Fruit fly (Drosophila melanogaster) whole organism, embryonic: Measurements from ENCODE around the gene CG5498.

Experiments used
- ATbp ChIP-seq: fragments of 200-800 bp; sonication (Bioruptor generic); optimal IDR thresholded peaks from 2 replicates; lab custom pipeline; 2017; ENCODE audit warnings: missing biosample characterization, mild to moderate bottlenecking, missing genetic modification characterization, missing genetic modification reagents
- BEAF-32 ChIP-seq: fragments of 200-800 bp; sonication (Bioruptor generic); optimal IDR thresholded peaks from 3 replicates; lab custom pipeline; 2017; ENCODE audit warnings: missing biosample characterization, missing genetic modification characterization, mild to moderate bottlenecking, moderate library complexity, missing genetic modification reagents
- Blimp-1 ChIP-seq: fragments of 200-800 bp; sonication (Bioruptor generic); optimal IDR thresholded peaks from 3 replicates; lab custom pipeline; 2018; ENCODE audit warnings: missing biosample characterization, missing genetic modification characterization, mild to moderate bottlenecking, moderate library complexity, missing genetic modification reagents
- CG10959 ChIP-seq: fragments of 200-800 bp; sonication (Bioruptor generic); IDR thresholded peaks from 2 replicates; pipeline ENCODE4 v1.3.6; 2022; ENCODE audit warnings: missing biosample characterization, missing genetic modification characterization
- CG11696 ChIP-seq: fragments of 200-800 bp; sonication (Bioruptor generic); IDR thresholded peaks from 2 replicates; pipeline ENCODE4 v1.3.6; 2022; ENCODE audit warnings: missing biosample characterization, missing genetic modification characterization
- CG12071 ChIP-seq: fragments of 200-800 bp; sonication (Bioruptor generic); optimal IDR thresholded peaks from 3 replicates; lab custom pipeline; 2018; ENCODE audit warnings: missing biosample characterization, mild to moderate bottlenecking, missing genetic modification characterization
- CG12104 ChIP-seq: fragments of 200-800 bp; sonication (Bioruptor generic); optimal IDR thresholded peaks from 3 replicates; lab custom pipeline; 2016; ENCODE audit warnings: missing biosample characterization, missing genetic modification characterization
- CG13287 ChIP-seq: fragments of 200-800 bp; sonication (Bioruptor generic); IDR thresholded peaks from 2 replicates; pipeline ENCODE4 v1.3.6; 2022; ENCODE audit warnings: missing biosample characterization, missing genetic modification characterization; ENCODE audit not compliant: partially characterized antibody
- CG13775 ChIP-seq: fragments of 200-800 bp; sonication (Bioruptor generic); optimal IDR thresholded peaks from 3 replicates; lab custom pipeline; 2017; ENCODE audit warnings: missing biosample characterization, mild to moderate bottlenecking, missing genetic modification characterization
- CG14710 ChIP-seq: fragments of 200-800 bp; sonication (Bioruptor generic); optimal IDR thresholded peaks from 3 replicates; lab custom pipeline; 2019; ENCODE audit warnings: missing biosample characterization, mild to moderate bottlenecking, missing genetic modification characterization, moderate library complexity
- CG14860 ChIP-seq: fragments of 200-800 bp; sonication (Bioruptor generic); IDR thresholded peaks from 3 replicates; pipeline ENCODE4 v1.3.6; 2022; ENCODE audit warnings: missing biosample characterization, missing genetic modification characterization; ENCODE audit not compliant: partially characterized antibody
- CG15514 ChIP-seq: fragments of 200-800 bp; sonication (Bioruptor generic); optimal IDR thresholded peaks from 3 replicates; lab custom pipeline; 2017; ENCODE audit warnings: missing biosample characterization, missing genetic modification characterization, mild to moderate bottlenecking, moderate library complexity, missing genetic modification reagents
- CG17186 ChIP-seq: fragments of 200-800 bp; sonication (Bioruptor generic); optimal IDR thresholded peaks from 3 replicates; lab custom pipeline; 2017; ENCODE audit warnings: missing biosample characterization, missing genetic modification reagents, missing genetic modification characterization
- CG17912 ChIP-seq: fragments of 200-800 bp; sonication (Bioruptor generic); optimal IDR thresholded peaks from 2 replicates; lab custom pipeline; 2018; ENCODE audit warnings: missing biosample characterization, mild to moderate bottlenecking, missing genetic modification characterization
- CG18262 ChIP-seq: fragments of 200-800 bp; optimal IDR thresholded peaks from 3 replicates; lab custom pipeline; 2019; ENCODE audit warnings: missing biosample characterization, mild to moderate bottlenecking, missing genetic modification characterization, moderate library complexity
- CG18599 ChIP-seq: fragments of 200-800 bp; sonication (Bioruptor generic); optimal IDR thresholded peaks from 3 replicates; lab custom pipeline; 2017; ENCODE audit warnings: missing biosample characterization, missing genetic modification characterization, mild to moderate bottlenecking, moderate library complexity, missing genetic modification reagents
- CG2712 ChIP-seq: fragments of 200-800 bp; optimal IDR thresholded peaks from 3 replicates; lab custom pipeline; 2019; ENCODE audit warnings: missing biosample characterization, mild to moderate bottlenecking, missing genetic modification characterization, moderate library complexity
- CG31224 ChIP-seq: fragments of 200-800 bp; sonication (Bioruptor generic); IDR thresholded peaks from 2 replicates; pipeline ENCODE4 v1.3.6; 2022; ENCODE audit warnings: missing biosample characterization, missing genetic modification characterization
- CG3163 ChIP-seq: fragments of 200-800 bp; sonication (Bioruptor generic); optimal IDR thresholded peaks from 3 replicates; lab custom pipeline; 2016; ENCODE audit warnings: missing biosample characterization, missing genetic modification characterization
- CG4854 ChIP-seq: fragments of 200-800 bp; sonication (Bioruptor generic); optimal IDR thresholded peaks from 2 replicates; lab custom pipeline; 2016; ENCODE audit warnings: missing biosample characterization, missing genetic modification characterization, inconsistent platforms
- CG7786 ChIP-seq: fragments of 200-800 bp; sonication (Bioruptor generic); optimal IDR thresholded peaks from 2 replicates; lab custom pipeline; 2016; ENCODE audit warnings: missing biosample characterization, missing genetic modification characterization
- CrebB ChIP-seq: fragments of 200-800 bp; sonication (Bioruptor generic); optimal IDR thresholded peaks from 3 replicates; lab custom pipeline; 2018; ENCODE audit warnings: missing biosample characterization, mild to moderate bottlenecking, missing genetic modification characterization
- Deaf1 ChIP-seq: fragments of 200-800 bp; optimal IDR thresholded peaks from 3 replicates; lab custom pipeline; 2019; ENCODE audit warnings: missing biosample characterization, mild to moderate bottlenecking, missing genetic modification characterization, moderate library complexity
- Dp ChIP-seq: fragments of 200-800 bp; sonication (Bioruptor generic); optimal IDR thresholded peaks from 2 replicates; lab custom pipeline; 2018; ENCODE audit warnings: missing biosample characterization, mild to moderate bottlenecking, missing genetic modification characterization, moderate library complexity
- E2f1 ChIP-seq: fragments of 200-800 bp; sonication (Bioruptor generic); IDR thresholded peaks from 2 replicates; pipeline ENCODE4 v1.3.6; 2022; ENCODE audit warnings: missing biosample characterization, missing genetic modification characterization
- Hand ChIP-seq: fragments of 200-800 bp; sonication (Bioruptor generic); optimal IDR thresholded peaks from 2 replicates; lab custom pipeline; 2017; ENCODE audit warnings: mild to moderate bottlenecking, missing biosample characterization, missing genetic modification reagents, missing genetic modification characterization
- Hr78 ChIP-seq, 2 experiments: fragments of 200-800 bp in 1 of 2; fragments of >200 bp in 1 of 2; sonication (Bioruptor generic) in 1 of 2; optimal IDR thresholded peaks; 2 replicates each; lab custom pipeline; 2017 to 2019; ENCODE audit warnings: missing biosample characterization in 2 of 2, missing genetic modification characterization in 2 of 2, mild to moderate bottlenecking in 1 of 2, moderate library complexity in 1 of 2
- MTF-1 ChIP-seq: fragments of 200-800 bp; sonication (Bioruptor generic); optimal IDR thresholded peaks from 2 replicates; lab custom pipeline; 2018; ENCODE audit warnings: missing biosample characterization, mild to moderate bottlenecking, missing genetic modification characterization, borderline replicate concordance
- Pdp1 ChIP-seq, 2 experiments: fragments of 200-800 bp; sonication (Bioruptor generic); optimal IDR thresholded peaks; 3 replicates each; lab custom pipeline; 2016; ENCODE audit warnings: missing biosample characterization in 2 of 2, missing genetic modification characterization in 2 of 2, mild to moderate bottlenecking in 1 of 2, moderate library complexity in 1 of 2
- Ptx1 ChIP-seq: fragments of 200-800 bp; sonication (Bioruptor generic); IDR thresholded peaks from 2 replicates; pipeline ENCODE4 v1.3.6; 2022; ENCODE audit warnings: missing biosample characterization, missing genetic modification characterization
- Side ChIP-seq: fragments of 200-800 bp; sonication (Bioruptor generic); optimal IDR thresholded peaks from 2 replicates; lab custom pipeline; 2016; ENCODE audit warnings: missing biosample characterization, missing genetic modification characterization
- Sox100B ChIP-seq: fragments of 200-800 bp; sonication (Bioruptor generic); optimal IDR thresholded peaks from 3 replicates; lab custom pipeline; 2018; ENCODE audit warnings: missing biosample characterization, mild to moderate bottlenecking, missing genetic modification characterization
- Spps ChIP-seq: fragments of 200-800 bp; sonication (Bioruptor generic); optimal IDR thresholded peaks from 2 replicates; lab custom pipeline; 2018; ENCODE audit warnings: missing biosample characterization, mild to moderate bottlenecking, missing genetic modification characterization
- bigmax ChIP-seq: fragments of 200-800 bp; sonication (Bioruptor generic); optimal IDR thresholded peaks from 2 replicates; lab custom pipeline; 2018; ENCODE audit warnings: missing biosample characterization, mild to moderate bottlenecking, missing genetic modification characterization
- bsh ChIP-seq, 2 experiments: fragments of 200-800 bp; sonication (Bioruptor generic); optimal IDR thresholded peaks; 2 replicates each; lab custom pipeline; 2017 to 2018; ENCODE audit warnings: mild to moderate bottlenecking in 2 of 2, missing biosample characterization in 2 of 2, missing genetic modification characterization in 2 of 2, moderate library complexity in 1 of 2
- caup ChIP-seq: fragments of 200-800 bp; sonication (Bioruptor generic); optimal IDR thresholded peaks from 3 replicates; lab custom pipeline; 2017; ENCODE audit warnings: missing biosample characterization, mild to moderate bottlenecking, missing genetic modification characterization, moderate library complexity; ENCODE audit not compliant: severe bottlenecking
- en ChIP-seq: fragments of 200-800 bp; sonication (Bioruptor generic); optimal IDR thresholded peaks from 2 replicates; lab custom pipeline; 2016; ENCODE audit warnings: missing biosample characterization, missing genetic modification characterization
- fd96Cb ChIP-seq: fragments of 200-800 bp; sonication (Bioruptor generic); optimal IDR thresholded peaks from 2 replicates; lab custom pipeline; 2018; ENCODE audit warnings: missing biosample characterization, mild to moderate bottlenecking, missing genetic modification characterization, moderate library complexity
- fru ChIP-seq: fragments of >200 bp; optimal IDR thresholded peaks from 2 replicates; lab custom pipeline; 2017
- fu2 ChIP-seq: fragments of 200-800 bp; sonication (Bioruptor generic); optimal IDR thresholded peaks from 2 replicates; lab custom pipeline; 2016; ENCODE audit warnings: missing biosample characterization, missing genetic modification characterization
- gem ChIP-seq: fragments of 200-800 bp; sonication (Bioruptor generic); optimal IDR thresholded peaks from 2 replicates; lab custom pipeline; 2019; ENCODE audit warnings: missing biosample characterization, mild to moderate bottlenecking, missing genetic modification characterization, moderate library complexity
- h ChIP-seq: fragments of >200 bp; optimal IDR thresholded peaks from 2 replicates; lab custom pipeline; 2017
- pb ChIP-seq: fragments of 200-800 bp; sonication (Bioruptor generic); optimal IDR thresholded peaks from 3 replicates; lab custom pipeline; 2016; ENCODE audit warnings: missing biosample characterization, missing genetic modification characterization
- pfk ChIP-seq: fragments of 200-800 bp; sonication (Bioruptor generic); optimal IDR thresholded peaks from 2 replicates; lab custom pipeline; 2018; ENCODE audit warnings: missing biosample characterization, mild to moderate bottlenecking, missing genetic modification characterization, moderate library complexity
- psq ChIP-seq: fragments of 200-800 bp; sonication (Bioruptor generic); optimal IDR thresholded peaks from 2 replicates; lab custom pipeline; 2017; ENCODE audit warnings: missing biosample characterization, missing genetic modification characterization
- pum ChIP-seq: fragments of 200-800 bp; sonication (Bioruptor generic); optimal IDR thresholded peaks from 2 replicates; lab custom pipeline; 2016; ENCODE audit warnings: missing biosample characterization, missing genetic modification characterization
- sob ChIP-seq: fragments of 200-800 bp; sonication (Bioruptor generic); IDR thresholded peaks from 2 replicates; pipeline ENCODE4 v1.3.6; 2022; ENCODE audit warnings: missing biosample characterization, missing genetic modification characterization
- sug ChIP-seq: fragments of 200-800 bp; optimal IDR thresholded peaks from 2 replicates; lab custom pipeline; 2019; ENCODE audit warnings: missing biosample characterization, mild to moderate bottlenecking, missing genetic modification characterization, moderate library complexity
- yki ChIP-seq: fragments of >200 bp; optimal IDR thresholded peaks from 3 replicates; lab custom pipeline; 2018
- zfh2 ChIP-seq: fragments of 200-800 bp; sonication (Bioruptor generic); optimal IDR thresholded peaks from 2 replicates; lab custom pipeline; 2016; ENCODE audit warnings: missing biosample characterization, missing genetic modification characterization

CG5498 gene

DNA sequence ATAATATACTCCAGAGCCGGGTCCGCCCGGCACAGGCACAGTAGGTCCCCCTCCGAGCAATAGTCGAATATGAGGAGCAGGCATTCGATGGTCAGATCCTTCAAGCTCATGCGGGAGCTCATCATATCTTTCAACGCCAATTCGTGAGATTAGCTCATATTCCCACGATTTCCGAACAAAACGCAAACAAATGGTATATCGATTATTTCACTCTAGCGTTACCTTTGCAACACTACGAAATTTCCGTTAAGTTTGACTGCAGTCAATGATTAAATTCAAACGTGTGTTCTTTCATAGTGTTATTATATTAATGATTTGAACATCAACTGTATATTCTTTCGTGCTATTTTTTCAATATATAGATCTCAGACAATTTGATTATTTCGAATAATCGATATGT lies 9.4 kb upstream of the CG5498 start, which contains the start of gene CG33969 (continued):
- TF ChIP-seq gem (tag; lab: Kevin White, UChicago) (no peak), CG18599 (GFP tag; lab: Kevin White, UChicago) (no peak), Blimp-1 (GFP tag; lab: Kevin White, UChicago) (no peak), ATbp (GFP tag; lab: Kevin White, UChicago) (no peak), Ptx1 (GFP tag; lab: Robert Waterston, UW) (no peak), CG15514 (GFP tag; lab: Kevin White, UChicago) (peak; percentile 42), CG12071 (no peak), Spps (tag; lab: Kevin White, UChicago) (no peak), CG17912 (GFP tag; lab: Kevin White, UChicago) (no peak), CG14860 (GFP tag; lab: Robert Waterston, UW) (no peak), bigmax (GFP tag; lab: Kevin White, UChicago) (no peak), psq (GFP tag; lab: Kevin White, UChicago) (no peak), MTF-1 (no peak), Dp (GFP tag; lab: Kevin White, UChicago) (peak; percentile 44), yki (lab: Kevin White, UChicago) (no peak), Hr78 (GFP tag; optimal IDR thresholded peaks at IDR 0.05; lab: Kevin White, UChicago) (no peak), CG4854 (no peak)

DNA sequence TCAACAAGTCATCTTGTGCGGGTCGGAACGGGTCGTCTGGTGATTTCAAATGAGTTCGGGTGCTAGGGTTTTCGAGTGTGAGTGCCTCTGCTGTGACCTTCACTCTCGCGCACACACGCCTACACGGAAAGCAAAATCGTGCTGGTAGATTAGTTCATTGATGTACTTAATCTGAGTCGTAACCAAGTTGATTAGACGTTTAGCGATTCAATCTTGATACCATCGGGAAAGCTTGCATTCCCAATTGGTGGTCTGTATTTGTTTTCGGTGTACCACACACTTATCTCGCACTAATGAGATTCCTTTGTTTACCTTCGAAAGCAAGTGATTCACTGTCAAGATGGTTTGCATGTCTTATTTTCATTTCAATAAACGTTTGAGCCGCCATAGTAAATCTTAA lies 5.1 kb upstream of the CG5498 start:
- TF ChIP-seq CG12104 (GFP tag; lab: Kevin White, UChicago) (no peak), h (no peak), Pdp1 (GFP tag; optimal IDR thresholded peaks at IDR 0.05; lab: Kevin White, UChicago) (peak in 1 of 2 experiments; percentile 56), pum (GFP tag; lab: Kevin White, UChicago) (peak; percentile 16), CG7786 (GFP tag; lab: Kevin White, UChicago) (peak; percentile 31), Ptx1 (GFP tag; lab: Robert Waterston, UW) (peak; percentile 57), CG2712 (peak; percentile 12), CG13775 (GFP tag; lab: Kevin White, UChicago) (no peak), sob (GFP tag; lab: Robert Waterston, UW) (peak; percentile 35; the same call in 1 of the 2 replicates), CG3163 (GFP tag; lab: Kevin White, UChicago) (no peak), CrebB (tag; lab: Kevin White, UChicago) (peak; percentile 25), CG14710 (tag; lab: Kevin White, UChicago) (no peak), CG31224 (GFP tag; lab: Robert Waterston, UW) (no peak), CG10959 (GFP tag; lab: Robert Waterston, UW) (no peak), en (GFP tag; lab: Kevin White, UChicago) (no peak), zfh2 (peak; percentile 7), CG13287 (GFP tag; lab: Robert Waterston, UW) (no peak), fu2 (GFP tag; lab: Kevin White, UChicago) (no peak), sug (peak; percentile 79), Sox100B (GFP tag; lab: Kevin White, UChicago) (no peak), Hand (GFP tag; lab: Kevin White, UChicago) (no peak), fd96Cb (tag; lab: Kevin White, UChicago) (no peak), bsh (GFP tag; optimal IDR thresholded peaks at IDR 0.05; lab: Kevin White, UChicago) (peak in 1 of 2 experiments; percentile 0), E2f1 (GFP tag; lab: Robert Waterston, UW) (no peak; the same call in 1 of the 2 replicates), BEAF-32 (no peak), caup (GFP tag; lab: Kevin White, UChicago) (peak; percentile 50), Side (GFP tag; lab: Kevin White, UChicago) (peak; percentile 11), CG18262 (tag; lab: Kevin White, UChicago) (no peak), CG11696 (GFP tag; lab: Robert Waterston, UW) (no peak), pfk (GFP tag; lab: Kevin White, UChicago) (no peak), CG17186 (GFP tag; lab: Kevin White, UChicago) (no peak), Deaf1 (tag; lab: Kevin White, UChicago) (peak; percentile 17), fru (no peak), pb (GFP tag; lab: Kevin White, UChicago) (peak; percentile 47)
